Worm (Caenorhabditis elegans): Measurements from ENCODE around the gene T05C1.5.

The T05C1.5 gene

ce11 chrII:4506552-4507291 is 16.1 kb upstream of the T05C1.5 start (continued):
- TF ChIP-seq ZK546.5 (tag; optimal IDR thresholded peaks at IDR 0.05), result no peak
- peak; percentile 75 to 88 for TF ChIP-seq mdl-1 (tag; optimal IDR thresholded peaks at IDR 0.05)
- TF ChIP-seq alr-1 (tag; optimal IDR thresholded peaks at IDR 0.05), result no peak
- TF ChIP-seq ztf-4 (tag; optimal IDR thresholded peaks at IDR 0.05), result no peak
- peak; percentile 76 for TF ChIP-seq crh-2 (tag; optimal IDR thresholded peaks at IDR 0.05)
- no peak for TF ChIP-seq gmeb-1 (tag; optimal IDR thresholded peaks at IDR 0.05)
- TF ChIP-seq ama-1 (optimal IDR thresholded peaks at IDR 0.05), result no peak
- TF ChIP-seq blmp-1 (tag; optimal IDR thresholded peaks at IDR 0.05; ENCODE audit: insufficient read depth), result no peak
- TF ChIP-seq nhr-21 (tag; optimal IDR thresholded peaks at IDR 0.05), result no peak
- peak; percentile 84 for TF ChIP-seq F13H6.1 (tag; optimal IDR thresholded peaks at IDR 0.05)
- peak; percentile 82 for TF ChIP-seq C34F6.9 (tag; optimal IDR thresholded peaks at IDR 0.05)
- peak; percentile 43 for TF ChIP-seq zag-1 (tag; optimal IDR thresholded peaks at IDR 0.05)
- no peak for TF ChIP-seq dmd-4 (tag; optimal IDR thresholded peaks at IDR 0.05)
- no peak for TF ChIP-seq sma-3 (GFP tag; optimal IDR thresholded peaks at IDR 0.05)
- no peak for TF ChIP-seq ztf-1 (GFP tag; conservative IDR thresholded peaks at IDR 0.05)
- TF ChIP-seq peb-1 (tag; optimal IDR thresholded peaks at IDR 0.05), result no peak
- TF ChIP-seq lin-11 (tag; optimal IDR thresholded peaks at IDR 0.05), result peak; percentile 17
- TF ChIP-seq nhr-23 (tag; optimal IDR thresholded peaks at IDR 0.05), result no peak

ce11 chrII:4505097-4505626 is 14.5 kb upstream of the T05C1.5 start, which contains the start of gene camt-1:
Gene camt-1, minus strand, starts transcription at chrII:4505147.
- TF ChIP-seq elt-3 (tag; optimal IDR thresholded peaks at IDR 0.05) (no peak), nhr-129 (tag; optimal IDR thresholded peaks at IDR 0.05) (peak; percentile 4)

ce11 chrII:4495844-4496243 is 5.2 kb upstream of the T05C1.5 start:
- TF ChIP-seq snpc-4 (tag; optimal IDR thresholded peaks at IDR 0.05) (no peak), fos-1 (tag; optimal IDR thresholded peaks at IDR 0.05) (peak; percentile 64)

- TF ChIP-seq nhr-129 (tag; optimal IDR thresholded peaks at IDR 0.05), result peak; percentile 71
- no peak for TF ChIP-seq dmd-4 (tag; optimal IDR thresholded peaks at IDR 0.05)
- no peak for TF ChIP-seq lin-13 (GFP tag; optimal IDR thresholded peaks at IDR 0.05)
- TF ChIP-seq C34F6.9 (tag; optimal IDR thresholded peaks at IDR 0.05), result peak; percentile 36
- TF ChIP-seq mab-5 (tag; optimal IDR thresholded peaks at IDR 0.05), result no peak
- TF ChIP-seq lsy-2 (tag; optimal IDR thresholded peaks at IDR 0.05), result peak in 1 of 2 experiments; percentile 45
- TF ChIP-seq F13H6.1 (tag; optimal IDR thresholded peaks at IDR 0.05), result peak; percentile 48
- peak; percentile 69 for TF ChIP-seq sma-9 (GFP tag; optimal IDR thresholded peaks at IDR 0.05)
- no peak for TF ChIP-seq sma-9 (tag; optimal IDR thresholded peaks at IDR 0.05)
Observed at ce11 chrII:4494532-4494931, 3.9 kb upstream of the T05C1.5 start.

- TF ChIP-seq F13H6.1 (tag; optimal IDR thresholded peaks at IDR 0.05) (no peak), R02D3.7 (tag; optimal IDR thresholded peaks at IDR 0.05) (no peak), nhr-23 (tag; optimal IDR thresholded peaks at IDR 0.05) (no peak), skn-1 (tag; optimal IDR thresholded peaks at IDR 0.05) (no peak), unc-62 (GFP tag; optimal IDR thresholded peaks at IDR 0.05) (no peak), ztf-4 (tag; optimal IDR thresholded peaks at IDR 0.05) (no peak), ztf-1 (GFP tag; conservative IDR thresholded peaks at IDR 0.05) (no peak), lsy-2 (tag; optimal IDR thresholded peaks at IDR 0.05) (no peak), snpc-4 (tag; optimal IDR thresholded peaks at IDR 0.05) (no peak), nhr-129 (tag; optimal IDR thresholded peaks at IDR 0.05) (no peak), gmeb-1 (tag; optimal IDR thresholded peaks at IDR 0.05) (no peak), crh-2 (tag; optimal IDR thresholded peaks at IDR 0.05) (no peak), sma-9 (GFP tag; optimal IDR thresholded peaks at IDR 0.05) (no peak), sma-9 (tag; optimal IDR thresholded peaks at IDR 0.05) (no peak)
Observed at ce11 chrII:4489288-4489687, 1.3 kb downstream of the T05C1.5 start, which contains the start of gene T05C1.3. Gene T05C1.3, minus strand, starts transcription at chrII:4489388.

ce11 chrII:4482021-4482420 is 8.6 kb downstream of the T05C1.5 start, which contains the start of gene T05C1.2:
Gene T05C1.2, minus strand, starts transcription at chrII:4482121.
- no peak for TF ChIP-seq elt-1 (tag; optimal IDR thresholded peaks at IDR 0.05)
- TF ChIP-seq dmd-4 (tag; optimal IDR thresholded peaks at IDR 0.05), result no peak
- no peak for TF ChIP-seq lsy-2 (tag; optimal IDR thresholded peaks at IDR 0.05)
- TF ChIP-seq sma-9 (GFP tag; optimal IDR thresholded peaks at IDR 0.05), result no peak
- no peak for TF ChIP-seq sma-9 (tag; optimal IDR thresholded peaks at IDR 0.05)
- TF ChIP-seq crh-2 (tag; optimal IDR thresholded peaks at IDR 0.05), result no peak
- no peak for TF ChIP-seq elt-3 (tag; optimal IDR thresholded peaks at IDR 0.05)
- TF ChIP-seq sem-4 (tag; optimal IDR thresholded peaks at IDR 0.05), result no peak
- no peak for TF ChIP-seq nhr-129 (tag; optimal IDR thresholded peaks at IDR 0.05)
- TF ChIP-seq unc-55 (GFP tag; optimal IDR thresholded peaks at IDR 0.05), result no peak

Measured in whole organism, L2 larva.